Worm (Caenorhabditis elegans) whole organism, late embryonic: ENCODE measurements around the gene sqrd-1.

ENCODE experiments used
- ceh-31 ChIP-seq: sonication (generic microtip); optimal IDR thresholded peaks from 2 replicates; lab custom pipeline; 2016; ENCODE audit warnings: missing genetic modification characterization, missing compliant biosample characterization
- ceh-48 ChIP-seq: sonication (generic microtip); optimal IDR thresholded peaks from 2 replicates; lab custom pipeline; 2016; ENCODE audit warnings: missing genetic modification characterization, inconsistent platforms, missing compliant biosample characterization
- nhr-11 ChIP-seq: fragments of 150-350 bp; optimal IDR thresholded peaks from 2 replicates; lab custom pipeline; 2014; ENCODE audit warnings: missing biosample characterization, missing genetic modification characterization
- pat-9 ChIP-seq: fragments of 200-800 bp; sonication (Bioruptor generic); optimal IDR thresholded peaks from 2 replicates; lab custom pipeline; 2018; ENCODE audit warnings: mild to moderate bottlenecking, missing genetic modification characterization, moderate library complexity, missing compliant biosample characterization
- pha-4 ChIP-seq: fragments of 150-350 bp; optimal IDR thresholded peaks from 2 replicates; lab custom pipeline; 2018; ENCODE audit warnings: missing biosample characterization, missing genetic modification reagents, missing genetic modification characterization

DNA sequence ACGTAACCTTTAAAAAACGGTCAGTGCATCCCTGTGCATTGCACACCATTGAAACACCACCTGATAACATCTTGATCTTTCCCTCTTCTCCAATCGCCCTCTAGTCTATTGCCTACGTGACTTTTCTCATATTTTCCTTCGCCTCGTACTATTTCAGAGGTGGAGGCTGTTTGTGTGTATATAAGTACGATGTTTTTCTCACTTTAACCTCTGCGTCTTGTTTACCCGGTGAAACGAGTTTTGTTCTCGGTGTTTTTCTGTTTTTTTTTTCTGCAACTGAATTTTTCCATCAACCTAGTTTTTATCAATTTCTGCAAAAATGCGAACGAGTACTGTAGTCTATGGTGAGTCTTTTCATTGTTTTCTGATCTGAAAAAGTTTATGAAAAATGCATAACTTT, at the start of gene sqrd-1:
- no peak for TF ChIP-seq pha-4 (tag; lab: Kevin White, UChicago)
- TF ChIP-seq nhr-11 (tag; lab: Kevin White, UChicago): no peak
- no peak for TF ChIP-seq ceh-48 (tag; lab: Kevin White, UChicago)
- no peak for TF ChIP-seq ceh-31 (tag; lab: Kevin White, UChicago)
- TF ChIP-seq pat-9 (tag; lab: Kevin White, UChicago): no peak
